Worm (Caenorhabditis elegans): ENCODE measurements around the gene F48E8.8.

Gene F48E8.8

ce11 chrIII:5487087-5487603 lies 37.5 kb upstream of the F48E8.8 start, which contains the start of gene osg-1:
osg-1 (plus strand) TSS chrIII:5487553.
- TF ChIP-seq mab-5 (tag; optimal IDR thresholded peaks at IDR 0.05) (no peak), nhr-12 (tag; optimal IDR thresholded peaks at IDR 0.05) (no peak), sem-4 (tag; optimal IDR thresholded peaks at IDR 0.05) (no peak), blmp-1 (tag; optimal IDR thresholded peaks at IDR 0.05; ENCODE audit: insufficient read depth) (no peak), nhr-10 (tag; optimal IDR thresholded peaks at IDR 0.05) (no peak), ZK546.5 (tag; optimal IDR thresholded peaks at IDR 0.05) (no peak), lin-13 (GFP tag; optimal IDR thresholded peaks at IDR 0.05) (no peak), unc-39 (tag; optimal IDR thresholded peaks at IDR 0.05) (no peak), nhr-23 (tag; optimal IDR thresholded peaks at IDR 0.05) (no peak), ztf-4 (tag; optimal IDR thresholded peaks at IDR 0.05) (no peak), nhr-129 (tag; optimal IDR thresholded peaks at IDR 0.05) (no peak), gmeb-1 (tag; optimal IDR thresholded peaks at IDR 0.05) (no peak), ztf-11 (tag; optimal IDR thresholded peaks at IDR 0.05) (no peak), elt-3 (tag; optimal IDR thresholded peaks at IDR 0.05) (no peak), nhr-25 (tag; optimal IDR thresholded peaks at IDR 0.05) (no peak)

- TF ChIP-seq nhr-237 (tag; optimal IDR thresholded peaks at IDR 0.05) = no peak
- TF ChIP-seq lin-39 (tag; optimal IDR thresholded peaks at IDR 0.05) = no peak
- no peak for TF ChIP-seq Y55F3AM.14 (GFP tag; optimal IDR thresholded peaks at IDR 0.05)
- no peak for TF ChIP-seq sma-9 (GFP tag; optimal IDR thresholded peaks at IDR 0.05)
- no peak for TF ChIP-seq sma-9 (tag; optimal IDR thresholded peaks at IDR 0.05)
- TF ChIP-seq F13H6.1 (tag; optimal IDR thresholded peaks at IDR 0.05) = no peak
- no peak for TF ChIP-seq fos-1 (tag; optimal IDR thresholded peaks at IDR 0.05)
- TF ChIP-seq crh-2 (tag; optimal IDR thresholded peaks at IDR 0.05) = no peak
- TF ChIP-seq elt-3 (tag; optimal IDR thresholded peaks at IDR 0.05) = no peak
- no peak for TF ChIP-seq nhr-77 (tag; optimal IDR thresholded peaks at IDR 0.05)
- TF ChIP-seq elt-1 (tag; optimal IDR thresholded peaks at IDR 0.05) = no peak
- TF ChIP-seq ceh-16 (tag; optimal IDR thresholded peaks at IDR 0.05) = no peak
- no peak for TF ChIP-seq nhr-129 (tag; optimal IDR thresholded peaks at IDR 0.05)
Observed at ce11 chrIII:5486345-5486744, 36.7 kb upstream of the F48E8.8 start.

- TF ChIP-seq ztf-1 (GFP tag; conservative IDR thresholded peaks at IDR 0.05) = no peak
- TF ChIP-seq unc-55 (GFP tag; optimal IDR thresholded peaks at IDR 0.05) = peak; percentile 49
- TF ChIP-seq nhr-12 (tag; optimal IDR thresholded peaks at IDR 0.05) = no peak
- peak in 1 of 2 experiments; percentile 34 for TF ChIP-seq lsy-2 (tag; optimal IDR thresholded peaks at IDR 0.05)
- no peak for TF ChIP-seq mdl-1 (tag; optimal IDR thresholded peaks at IDR 0.05)
- TF ChIP-seq gmeb-1 (tag; optimal IDR thresholded peaks at IDR 0.05) = peak; percentile 87
- no peak for TF ChIP-seq sma-9 (GFP tag; optimal IDR thresholded peaks at IDR 0.05)
- TF ChIP-seq sma-9 (tag; optimal IDR thresholded peaks at IDR 0.05) = no peak
- no peak for TF ChIP-seq nhr-25 (tag; optimal IDR thresholded peaks at IDR 0.05)
- TF ChIP-seq C34F6.9 (tag; optimal IDR thresholded peaks at IDR 0.05) = peak; percentile 25
- TF ChIP-seq R02D3.7 (tag; optimal IDR thresholded peaks at IDR 0.05) = no peak
Observed at ce11 chrIII:5483738-5484315, 34.2 kb upstream of the F48E8.8 start, which contains the start of the genes R02F2.7 and R02F2.4. R02F2.7 (minus strand) TSS chrIII:5483773. R02F2.4 (plus strand) TSS chrIII:5484289.

ce11 chrIII:5479493-5480167 lies 30.0 kb upstream of the F48E8.8 start:
- TF ChIP-seq nhr-77 (tag; optimal IDR thresholded peaks at IDR 0.05) = no peak
- no peak for TF ChIP-seq lin-39 (tag; optimal IDR thresholded peaks at IDR 0.05)
- TF ChIP-seq ama-1 (optimal IDR thresholded peaks at IDR 0.05) = no peak
- TF ChIP-seq ztf-4 (tag; optimal IDR thresholded peaks at IDR 0.05) = no peak
- TF ChIP-seq nhr-21 (tag; optimal IDR thresholded peaks at IDR 0.05) = no peak
- TF ChIP-seq ztf-11 (tag; optimal IDR thresholded peaks at IDR 0.05) = no peak
- TF ChIP-seq sem-4 (tag; optimal IDR thresholded peaks at IDR 0.05) = no peak
- no peak for TF ChIP-seq Y55F3AM.14 (GFP tag; optimal IDR thresholded peaks at IDR 0.05)
- TF ChIP-seq nhr-23 (tag; optimal IDR thresholded peaks at IDR 0.05) = no peak
- no peak for TF ChIP-seq ceh-82 (tag; optimal IDR thresholded peaks at IDR 0.05)
- no peak for TF ChIP-seq nhr-237 (tag; optimal IDR thresholded peaks at IDR 0.05)
- no peak for TF ChIP-seq unc-62 (GFP tag; optimal IDR thresholded peaks at IDR 0.05)
- no peak for TF ChIP-seq nhr-12 (tag; optimal IDR thresholded peaks at IDR 0.05)
- no peak for TF ChIP-seq R02D3.7 (tag; optimal IDR thresholded peaks at IDR 0.05)
- TF ChIP-seq egl-27 (tag; optimal IDR thresholded peaks at IDR 0.05) = no peak
- TF ChIP-seq blmp-1 (tag; optimal IDR thresholded peaks at IDR 0.05; ENCODE audit: insufficient read depth) = no peak
- TF ChIP-seq skn-1 (tag; optimal IDR thresholded peaks at IDR 0.05) = no peak
- TF ChIP-seq aly-2 (tag; optimal IDR thresholded peaks at IDR 0.05) = no peak
- TF ChIP-seq peb-1 (tag; optimal IDR thresholded peaks at IDR 0.05) = no peak

All from whole organism, L2 larva.